Worm (Caenorhabditis elegans) whole organism, late embryonic: ENCODE measurements around the gene coh-3.

Experiments
- C38D4.7 ChIP-seq: fragments of 200-800 bp; sonication (Bioruptor generic); optimal IDR thresholded peaks from 2 replicates; lab custom pipeline; 2018; ENCODE audit warnings: mild to moderate bottlenecking, missing genetic modification characterization, moderate library complexity, missing compliant biosample characterization
- ahr-1 ChIP-seq: sonication (generic microtip); optimal IDR thresholded peaks from 2 replicates; lab custom pipeline; 2016; ENCODE audit warnings: missing genetic modification characterization, missing compliant biosample characterization
- ceh-2 ChIP-seq: sonication (generic microtip); optimal IDR thresholded peaks from 2 replicates; lab custom pipeline; 2016; ENCODE audit warnings: missing genotype, missing genetic modification characterization, missing compliant biosample characterization
- ceh-9 ChIP-seq: sonication (generic microtip); optimal IDR thresholded peaks from 2 replicates; lab custom pipeline; 2016; ENCODE audit warnings: mild to moderate bottlenecking, missing genetic modification characterization, inconsistent platforms, missing compliant biosample characterization
- dve-1 ChIP-seq: sonication (generic microtip); optimal IDR thresholded peaks from 2 replicates; lab custom pipeline; 2017; ENCODE audit warnings: antibody characterized with exemption, mild to moderate bottlenecking, missing genetic modification characterization, missing compliant biosample characterization
- ets-4 ChIP-seq: sonication (generic microtip); optimal IDR thresholded peaks from 2 replicates; lab custom pipeline; 2016; ENCODE audit warnings: missing genetic modification characterization, missing compliant biosample characterization
- hlh-30 ChIP-seq: sonication (generic microtip); optimal IDR thresholded peaks from 2 replicates; lab custom pipeline; 2017; ENCODE audit warnings: antibody characterized with exemption, missing genetic modification characterization, missing compliant biosample characterization; ENCODE audit not compliant: insufficient read depth
- madf-2 ChIP-seq: sonication (generic microtip); optimal IDR thresholded peaks from 2 replicates; lab custom pipeline; 2017; ENCODE audit warnings: missing genetic modification characterization, missing compliant biosample characterization
- nhr-11 ChIP-seq: fragments of 150-350 bp; optimal IDR thresholded peaks from 2 replicates; lab custom pipeline; 2014; ENCODE audit warnings: missing biosample characterization, missing genetic modification characterization
- pat-9 ChIP-seq: fragments of 200-800 bp; sonication (Bioruptor generic); optimal IDR thresholded peaks from 2 replicates; lab custom pipeline; 2018; ENCODE audit warnings: mild to moderate bottlenecking, missing genetic modification characterization, moderate library complexity, missing compliant biosample characterization
- pha-4 ChIP-seq: fragments of 150-350 bp; optimal IDR thresholded peaks from 2 replicates; lab custom pipeline; 2018; ENCODE audit warnings: missing biosample characterization, missing genetic modification reagents, missing genetic modification characterization
- unc-42 ChIP-seq: sonication (generic microtip); optimal IDR thresholded peaks from 2 replicates; lab custom pipeline; 2016; ENCODE audit warnings: missing genotype, missing genetic modification characterization, missing compliant biosample characterization

DNA sequence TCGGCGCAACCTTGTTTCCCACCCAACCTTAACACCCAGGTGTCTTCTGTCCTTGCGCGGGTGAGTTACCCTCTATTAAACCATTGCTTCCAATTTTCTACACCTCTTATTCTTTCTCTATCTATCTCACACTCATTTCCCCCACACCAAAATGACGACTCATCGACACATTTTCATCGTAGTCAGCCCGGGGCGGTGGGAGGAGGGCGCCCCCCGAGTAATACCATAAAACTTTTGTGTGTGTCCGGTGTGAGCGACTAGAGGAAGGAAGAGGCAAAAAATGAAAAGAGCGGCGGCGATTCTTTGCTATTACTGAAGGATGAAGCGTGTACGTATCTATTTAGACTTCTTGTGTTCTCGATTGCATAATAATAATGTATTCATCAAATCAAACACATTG, 47.6 kb downstream of the coh-3 start:
- TF ChIP-seq dve-1 (tag; lab: Kevin White, UChicago) (no peak), ceh-2 (tag; lab: Kevin White, UChicago) (no peak), ceh-9 (no peak), ets-4 (tag; lab: Kevin White, UChicago) (no peak), hlh-30 (no peak), pha-4 (tag; lab: Kevin White, UChicago) (no peak), unc-42 (tag; lab: Kevin White, UChicago) (no peak), nhr-11 (tag; lab: Kevin White, UChicago) (no peak), ahr-1 (tag; lab: Kevin White, UChicago) (no peak), madf-2 (tag; lab: Kevin White, UChicago) (no peak), C38D4.7 (no peak), pat-9 (tag; lab: Kevin White, UChicago) (no peak)
